Fruit fly (Drosophila melanogaster) whole organism, prepupa: ENCODE results near the gene cbt.

ENCODE experiments used
- CG4318 ChIP-seq: fragments of 200-800 bp; sonication (Bioruptor generic); optimal IDR thresholded peaks from 3 replicates; lab custom pipeline; 2017; ENCODE audit warnings: missing biosample characterization, mild to moderate bottlenecking, missing genetic modification characterization
- Eip78C ChIP-seq: fragments of 200-800 bp; sonication (Bioruptor generic); peaks from one replicate; lab custom pipeline; 2016; ENCODE audit warnings: missing biosample characterization, missing genetic modification characterization
- Hr38 ChIP-seq: sonication (Bioruptor generic); optimal IDR thresholded peaks from 2 replicates; lab custom pipeline; 2016; ENCODE audit warnings: missing biosample characterization, missing genetic modification characterization
- Hr39 ChIP-seq: fragments of 200-800 bp; sonication (Bioruptor generic); optimal IDR thresholded peaks from 2 replicates; lab custom pipeline; 2016; ENCODE audit warnings: missing biosample characterization, missing genetic modification characterization
- vri ChIP-seq: fragments of 200-800 bp; sonication (Bioruptor generic); optimal IDR thresholded peaks from 3 replicates; lab custom pipeline; 2016; ENCODE audit warnings: missing biosample characterization, mild to moderate bottlenecking, missing genetic modification characterization

dm6 chr2L:467683-468082 lies 11.8 kb downstream of the cbt start:
- no peak for TF ChIP-seq Eip78C
- no peak for TF ChIP-seq Hr38 (GFP tag; lab: Kevin White, UChicago)
- no peak for TF ChIP-seq vri
- TF ChIP-seq Hr39 (GFP tag; lab: Kevin White, UChicago), result no peak
- TF ChIP-seq CG4318 (GFP tag; lab: Kevin White, UChicago), result no peak
